Fruit fly (Drosophila melanogaster): Measurements from ENCODE around the gene CG6686.

The CG6686 gene

dm6 chr2L:12011682-12012655 is 24.1 kb upstream of the CG6686 start (continued):
- no peak for TF ChIP-seq CG6175 (GFP tag; IDR thresholded peaks at IDR 0.05)
- TF ChIP-seq CG1233 (GFP tag; optimal IDR thresholded peaks at IDR 0.05) = peak; percentile 58
- peak; percentile 48 for TF ChIP-seq gcm2 (GFP tag; optimal IDR thresholded peaks at IDR 0.05)
- no peak for TF ChIP-seq gt (GFP tag; IDR thresholded peaks at IDR 0.05)
- peak; percentile 62 for TF ChIP-seq CG3281 (GFP tag; optimal IDR thresholded peaks at IDR 0.05)
- peak; percentile 42 for TF ChIP-seq CG1529 (GFP tag; optimal IDR thresholded peaks at IDR 0.05)
- TF ChIP-seq CG8359 (GFP tag; optimal IDR thresholded peaks at IDR 0.05; ENCODE audit: borderline replicate concordance) = peak; percentile 35
- peak; percentile 74 for TF ChIP-seq B-H2 (GFP tag; optimal IDR thresholded peaks at IDR 0.05)
- no peak for TF ChIP-seq otp (GFP tag; IDR thresholded peaks at IDR 0.05)
- no peak for TF ChIP-seq tna (GFP tag; IDR thresholded peaks at IDR 0.05; ENCODE audit: partially characterized antibody)
- TF ChIP-seq Drgx (GFP tag; IDR thresholded peaks at IDR 0.05) = no peak
- peak; percentile 70 for TF ChIP-seq NC2β (GFP tag; optimal IDR thresholded peaks at IDR 0.05)
- TF ChIP-seq CG7556 (GFP tag; optimal IDR thresholded peaks at IDR 0.05) = peak; percentile 81
- TF ChIP-seq CTCF (GFP tag; optimal IDR thresholded peaks at IDR 0.05) = peak; percentile 64
- TF ChIP-seq CG18599 (GFP tag; optimal IDR thresholded peaks at IDR 0.05) = peak; percentile 94
- TF ChIP-seq Dip2 (GFP tag; IDR thresholded peaks at IDR 0.05) = no peak
- TF ChIP-seq Chrac-16 (GFP tag; optimal IDR thresholded peaks at IDR 0.05) = peak; percentile 64
- TF ChIP-seq CG4404 (GFP tag; IDR thresholded peaks at IDR 0.05) = no peak
- peak; percentile 27 for TF ChIP-seq CG7987 (GFP tag; optimal IDR thresholded peaks at IDR 0.05)
- TF ChIP-seq Aef1 (GFP tag; IDR thresholded peaks at IDR 0.05) = no peak
- no peak for TF ChIP-seq bowl (GFP tag; IDR thresholded peaks at IDR 0.05)
- peak; percentile 84 for TF ChIP-seq ind (GFP tag; optimal IDR thresholded peaks at IDR 0.05)
- no peak for TF ChIP-seq sens-2 (GFP tag; IDR thresholded peaks at IDR 0.05)
- no peak for TF ChIP-seq CG5953 (GFP tag; IDR thresholded peaks at IDR 0.05)
- TF ChIP-seq CoRest (tag; optimal IDR thresholded peaks at IDR 0.05) = peak; percentile 58
- no peak for TF ChIP-seq CG2889 (GFP tag; IDR thresholded peaks at IDR 0.05)
- peak; percentile 44 for TF ChIP-seq YL-1 (GFP tag; optimal IDR thresholded peaks at IDR 0.05)
- TF ChIP-seq CG43689 (GFP tag; IDR thresholded peaks at IDR 0.05) = no peak
- peak; percentile 68 for TF ChIP-seq HHEX (GFP tag; optimal IDR thresholded peaks at IDR 0.05)
- no peak for TF ChIP-seq dmrt11E (tag; optimal IDR thresholded peaks at IDR 0.05)
- TF ChIP-seq pfk (GFP tag; optimal IDR thresholded peaks at IDR 0.05) = peak; percentile 95
- peak; percentile 94 for TF ChIP-seq CG15514 (GFP tag; optimal IDR thresholded peaks at IDR 0.05)
- peak; percentile 37 for TF ChIP-seq NfI (GFP tag; optimal IDR thresholded peaks at IDR 0.05)
- no peak for TF ChIP-seq CkIIα-i1 (GFP tag; IDR thresholded peaks at IDR 0.05)
- TF ChIP-seq stc (GFP tag; IDR thresholded peaks at IDR 0.05) = no peak
- TF ChIP-seq CG15479 (GFP tag; optimal IDR thresholded peaks at IDR 0.05) = peak; percentile 90
- TF ChIP-seq fru (optimal IDR thresholded peaks at IDR 0.05) = no peak
- peak; percentile 88 for TF ChIP-seq CG2120 (GFP tag; optimal IDR thresholded peaks at IDR 0.05)
- peak; percentile 69 for TF ChIP-seq wek (GFP tag; optimal IDR thresholded peaks at IDR 0.05)
- peak; percentile 19 for TF ChIP-seq BtbVII (GFP tag; optimal IDR thresholded peaks at IDR 0.05)
- no peak for TF ChIP-seq CG14014 (GFP tag; IDR thresholded peaks at IDR 0.05)
- peak; percentile 49 for TF ChIP-seq CG17385 (GFP tag; optimal IDR thresholded peaks at IDR 0.05)
- peak; percentile 69 for TF ChIP-seq az2 (GFP tag; optimal IDR thresholded peaks at IDR 0.05)
- peak; percentile 15 for TF ChIP-seq gfzf (GFP tag; optimal IDR thresholded peaks at IDR 0.05)
- no peak for TF ChIP-seq CG10321 (GFP tag; IDR thresholded peaks at IDR 0.05)
- no peak for TF ChIP-seq sr (GFP tag; IDR thresholded peaks at IDR 0.05)
- peak; percentile 0 for TF ChIP-seq CG30431 (GFP tag; optimal IDR thresholded peaks at IDR 0.05)
- TF ChIP-seq grn (GFP tag; optimal IDR thresholded peaks at IDR 0.05) = no peak
- TF ChIP-seq D (optimal IDR thresholded peaks at IDR 0.05) = peak; percentile 88
- peak; percentile 14 for TF ChIP-seq D (GFP tag; optimal IDR thresholded peaks at IDR 0.05)

Measured in whole organism, embryonic.